Fruit fly (Drosophila melanogaster) whole organism, embryonic: ENCODE data around the gene Trim9.

Experiments used
- Aef1 ChIP-seq: fragments of 200-800 bp; sonication (Bioruptor generic); IDR thresholded peaks from 3 replicates; pipeline ENCODE4 v1.3.6; 2022; ENCODE audit warnings: missing biosample characterization, missing genetic modification characterization
- Atf3 ChIP-seq: fragments of 200-800 bp; sonication (Bioruptor generic); optimal IDR thresholded peaks from 3 replicates; lab custom pipeline; 2016; ENCODE audit warnings: missing biosample characterization, missing genetic modification characterization
- Blimp-1 ChIP-seq: fragments of 200-800 bp; sonication (Bioruptor generic); optimal IDR thresholded peaks from 3 replicates; lab custom pipeline; 2018; ENCODE audit warnings: missing biosample characterization, missing genetic modification characterization, mild to moderate bottlenecking, moderate library complexity, missing genetic modification reagents
- CG10274 ChIP-seq: fragments of 200-800 bp; sonication (Bioruptor generic); optimal IDR thresholded peaks from 3 replicates; lab custom pipeline; 2017; ENCODE audit warnings: missing biosample characterization, mild to moderate bottlenecking, missing genetic modification characterization
- CG12236 ChIP-seq: fragments of 200-800 bp; sonication (Bioruptor generic); optimal IDR thresholded peaks from 2 replicates; lab custom pipeline; 2016; ENCODE audit warnings: missing biosample characterization, missing genetic modification characterization
- CG1233 ChIP-seq: fragments of 200-800 bp; sonication (Bioruptor generic); optimal IDR thresholded peaks from 4 replicates; lab custom pipeline; 2018; ENCODE audit warnings: missing biosample characterization, mild to moderate bottlenecking, missing genetic modification characterization
- CG12942 ChIP-seq: fragments of 200-800 bp; sonication (Bioruptor generic); optimal IDR thresholded peaks from 3 replicates; lab custom pipeline; 2016; ENCODE audit warnings: missing biosample characterization, missing genetic modification characterization
- CG13296 ChIP-seq: fragments of 200-800 bp; sonication (Bioruptor generic); optimal IDR thresholded peaks from 3 replicates; lab custom pipeline; 2018; ENCODE audit warnings: missing biosample characterization, mild to moderate bottlenecking, missing genetic modification characterization
- CG17186 ChIP-seq: fragments of 200-800 bp; sonication (Bioruptor generic); optimal IDR thresholded peaks from 3 replicates; lab custom pipeline; 2017; ENCODE audit warnings: missing biosample characterization, missing genetic modification reagents, missing genetic modification characterization
- CG1792 ChIP-seq: fragments of 200-800 bp; sonication (Bioruptor generic); optimal IDR thresholded peaks from 2 replicates; lab custom pipeline; 2016; ENCODE audit warnings: missing biosample characterization, missing genetic modification characterization
- CG31224 ChIP-seq: fragments of 200-800 bp; sonication (Bioruptor generic); IDR thresholded peaks from 2 replicates; pipeline ENCODE4 v1.3.6; 2022; ENCODE audit warnings: missing biosample characterization, missing genetic modification characterization
- CG31441 ChIP-seq: fragments of 200-800 bp; sonication (Bioruptor generic); IDR thresholded peaks from 2 replicates; pipeline ENCODE4 v1.3.6; 2022; ENCODE audit warnings: missing biosample characterization, missing genetic modification characterization
- CG33213 ChIP-seq: fragments of 200-800 bp; sonication (Bioruptor generic); optimal IDR thresholded peaks from 3 replicates; lab custom pipeline; 2016; ENCODE audit warnings: missing biosample characterization, missing genetic modification characterization
- CG3407 ChIP-seq: fragments of 200-800 bp; sonication (Bioruptor generic); optimal IDR thresholded peaks from 2 replicates; lab custom pipeline; 2018; ENCODE audit warnings: missing biosample characterization, mild to moderate bottlenecking, missing genetic modification characterization
- CG43689 ChIP-seq: fragments of 200-800 bp; sonication (Bioruptor generic); IDR thresholded peaks from 2 replicates; pipeline ENCODE4 v1.3.6; 2022; ENCODE audit warnings: missing biosample characterization, missing genetic modification characterization
- CG4424 ChIP-seq: fragments of 200-800 bp; sonication (Bioruptor generic); optimal IDR thresholded peaks from 3 replicates; lab custom pipeline; 2016; ENCODE audit warnings: missing biosample characterization, missing genetic modification characterization
- CG6765 ChIP-seq: fragments of 200-800 bp; sonication (Bioruptor generic); optimal IDR thresholded peaks from 3 replicates; lab custom pipeline; 2017; ENCODE audit warnings: missing biosample characterization, mild to moderate bottlenecking, missing genetic modification characterization
- CG7786 ChIP-seq: fragments of 200-800 bp; sonication (Bioruptor generic); optimal IDR thresholded peaks from 2 replicates; lab custom pipeline; 2016; ENCODE audit warnings: missing biosample characterization, missing genetic modification characterization
- CG7928 ChIP-seq: fragments of 200-800 bp; sonication (Bioruptor generic); optimal IDR thresholded peaks from 2 replicates; lab custom pipeline; 2017; ENCODE audit warnings: missing biosample characterization, mild to moderate bottlenecking, missing genetic modification characterization
- CG9437 ChIP-seq: fragments of 200-800 bp; sonication (Bioruptor generic); optimal IDR thresholded peaks from 2 replicates; lab custom pipeline; 2018; ENCODE audit warnings: missing biosample characterization, mild to moderate bottlenecking, missing genetic modification characterization
- CoRest ChIP-seq: fragments of 200-800 bp; sonication (Bioruptor generic); optimal IDR thresholded peaks from 3 replicates; lab custom pipeline; 2018; ENCODE audit warnings: missing biosample characterization, mild to moderate bottlenecking, missing genetic modification characterization, moderate library complexity
- Dll ChIP-seq: fragments of 200-800 bp; sonication (Bioruptor generic); IDR thresholded peaks from 4 replicates; pipeline ENCODE4 v1.3.6; 2022; ENCODE audit warnings: missing biosample characterization, missing genetic modification characterization; ENCODE audit not compliant: partially characterized antibody
- Fer3 ChIP-seq: fragments of 200-800 bp; sonication (Bioruptor generic); optimal IDR thresholded peaks from 2 replicates; lab custom pipeline; 2018; ENCODE audit warnings: missing biosample characterization, mild to moderate bottlenecking, missing genetic modification characterization, moderate library complexity
- Hsf ChIP-seq: fragments of 200-800 bp; sonication (Bioruptor generic); optimal IDR thresholded peaks from 3 replicates; lab custom pipeline; 2016; ENCODE audit warnings: missing biosample characterization, missing genetic modification characterization
- Jarid2 ChIP-seq: fragments of 200-800 bp; sonication (Bioruptor generic); optimal IDR thresholded peaks from 3 replicates; lab custom pipeline; 2017; ENCODE audit warnings: mild to moderate bottlenecking, missing biosample characterization, missing genetic modification reagents, missing genetic modification characterization
- Lim3 ChIP-seq: fragments of 200-800 bp; sonication (Bioruptor generic); IDR thresholded peaks from 2 replicates; pipeline ENCODE4 v1.3.6; 2022; ENCODE audit warnings: missing biosample characterization, missing genetic modification characterization
- MBD-R2 ChIP-seq: fragments of 200-800 bp; sonication (Bioruptor generic); IDR thresholded peaks from 2 replicates; pipeline ENCODE4 v1.3.6; 2022; ENCODE audit warnings: missing biosample characterization, missing genetic modification characterization
- Max ChIP-seq: fragments of 200-800 bp; sonication (Bioruptor generic); optimal IDR thresholded peaks from 2 replicates; lab custom pipeline; 2016; ENCODE audit warnings: missing biosample characterization, mild to moderate bottlenecking, missing genetic modification characterization
- NFAT ChIP-seq: fragments of 200-800 bp; sonication (Bioruptor generic); IDR thresholded peaks from 2 replicates; pipeline ENCODE4 v1.3.6; 2022; ENCODE audit warnings: missing biosample characterization, missing genetic modification characterization
- Pdp1 ChIP-seq, 2 experiments: fragments of 200-800 bp; sonication (Bioruptor generic); optimal IDR thresholded peaks; 3 replicates each; lab custom pipeline; 2016; ENCODE audit warnings: missing biosample characterization in 2 of 2, missing genetic modification characterization in 2 of 2, mild to moderate bottlenecking in 1 of 2, moderate library complexity in 1 of 2
- Poxn ChIP-seq: fragments of 200-800 bp; sonication (Bioruptor generic); IDR thresholded peaks from 2 replicates; pipeline ENCODE4 v1.3.6; 2022; ENCODE audit warnings: missing biosample characterization, missing genetic modification characterization
- Rx ChIP-seq: fragments of 200-800 bp; sonication (Bioruptor generic); IDR thresholded peaks from 2 replicates; pipeline ENCODE4 v1.3.6; 2022; ENCODE audit warnings: missing biosample characterization, missing genetic modification characterization
- Usf ChIP-seq: fragments of 200-800 bp; sonication (Bioruptor generic); optimal IDR thresholded peaks from 2 replicates; lab custom pipeline; 2017; ENCODE audit warnings: missing genotype, missing biosample characterization, missing genetic modification characterization
- al ChIP-seq: fragments of 200-800 bp; sonication (Bioruptor generic); IDR thresholded peaks from 2 replicates; pipeline ENCODE4 v1.3.6; 2022; ENCODE audit warnings: missing biosample characterization, missing genetic modification characterization
- aop ChIP-seq: fragments of 200-800 bp; sonication (Bioruptor generic); IDR thresholded peaks from 2 replicates; pipeline ENCODE4 v1.3.6; 2022; ENCODE audit warnings: missing biosample characterization, missing genetic modification characterization
- ase ChIP-seq: fragments of 200-800 bp; sonication (Bioruptor generic); IDR thresholded peaks from 3 replicates; pipeline ENCODE4 v1.3.6; 2022; ENCODE audit warnings: missing biosample characterization, missing genetic modification characterization
- ash1 ChIP-seq: fragments of 200-800 bp; sonication (Bioruptor generic); optimal IDR thresholded peaks from 2 replicates; lab custom pipeline; 2018; ENCODE audit warnings: missing biosample characterization, mild to moderate bottlenecking, missing genetic modification characterization
- bowl ChIP-seq: fragments of 200-800 bp; sonication (Bioruptor generic); IDR thresholded peaks from 2 replicates; pipeline ENCODE4 v1.3.6; 2022; ENCODE audit warnings: missing biosample characterization, missing genetic modification characterization
- dan ChIP-seq: fragments of 200-800 bp; sonication (Bioruptor generic); IDR thresholded peaks from 2 replicates; pipeline ENCODE4 v1.3.6; 2022; ENCODE audit warnings: missing biosample characterization, missing genetic modification characterization
- emc ChIP-seq: fragments of 200-800 bp; sonication (Bioruptor generic); optimal IDR thresholded peaks from 2 replicates; lab custom pipeline; 2016; ENCODE audit warnings: missing biosample characterization, missing genetic modification characterization
- fu2 ChIP-seq: fragments of 200-800 bp; sonication (Bioruptor generic); optimal IDR thresholded peaks from 2 replicates; lab custom pipeline; 2016; ENCODE audit warnings: missing biosample characterization, missing genetic modification characterization
- hb ChIP-seq: fragments of 200-800 bp; sonication (Bioruptor generic); IDR thresholded peaks from 3 replicates; pipeline ENCODE4 v1.3.6; 2022; ENCODE audit warnings: missing biosample characterization, missing genetic modification characterization; ENCODE audit not compliant: partially characterized antibody
- insv ChIP-seq, 2 experiments: fragments of 200-800 bp; sonication (Bioruptor generic); optimal IDR thresholded peaks; 3 replicates each; lab custom pipeline; 2016 to 2018; ENCODE audit warnings: missing biosample characterization in 2 of 2, missing genetic modification characterization in 2 of 2
- mirr ChIP-seq: fragments of 200-800 bp; sonication (Bioruptor generic); optimal IDR thresholded peaks from 3 replicates; lab custom pipeline; 2018; ENCODE audit warnings: missing biosample characterization, mild to moderate bottlenecking, missing genetic modification characterization
- nerfin-2 ChIP-seq: fragments of 200-800 bp; sonication (Bioruptor generic); IDR thresholded peaks from 2 replicates; pipeline ENCODE4 v1.3.6; 2022; ENCODE audit warnings: missing biosample characterization, missing genetic modification characterization; ENCODE audit not compliant: partially characterized antibody
- nom ChIP-seq: fragments of 200-800 bp; sonication (Bioruptor generic); optimal IDR thresholded peaks from 2 replicates; lab custom pipeline; 2017; ENCODE audit warnings: missing biosample characterization, missing genetic modification characterization, mild to moderate bottlenecking, moderate library complexity, missing genetic modification reagents
- pfk ChIP-seq: fragments of 200-800 bp; sonication (Bioruptor generic); optimal IDR thresholded peaks from 2 replicates; lab custom pipeline; 2018; ENCODE audit warnings: missing biosample characterization, mild to moderate bottlenecking, missing genetic modification characterization, moderate library complexity
- rib ChIP-seq: fragments of 200-800 bp; sonication (Bioruptor generic); IDR thresholded peaks from 2 replicates; pipeline ENCODE4 v1.3.6; 2022; ENCODE audit warnings: missing biosample characterization, missing genetic modification characterization
- salm ChIP-seq: fragments of 200-800 bp; sonication (Bioruptor generic); optimal IDR thresholded peaks from 2 replicates; lab custom pipeline; 2018; ENCODE audit warnings: missing biosample characterization, mild to moderate bottlenecking, missing genetic modification characterization
- tgo ChIP-seq: fragments of 200-800 bp; sonication (Bioruptor generic); IDR thresholded peaks from 3 replicates; pipeline ENCODE4 v1.3.6; 2022; ENCODE audit warnings: missing biosample characterization, missing genetic modification characterization

The Trim9 gene

dm6 chr2L:10522174-10522893 is 22.3 kb upstream of the Trim9 start (continued):
- TF ChIP-seq CG1233 (GFP tag; lab: Kevin White, UChicago), result peak; percentile 55
- no peak for TF ChIP-seq Dll (GFP tag; lab: Robert Waterston, UW)
- TF ChIP-seq salm, result peak; percentile 17
- peak; percentile 46; the same call in 1 of the 2 replicates for TF ChIP-seq CG31224 (GFP tag; lab: Robert Waterston, UW)
- TF ChIP-seq CG6765 (GFP tag; lab: Kevin White, UChicago), result no peak
- peak; percentile 38 for TF ChIP-seq Fer3 (tag; lab: Kevin White, UChicago)
- no peak for TF ChIP-seq Lim3
- TF ChIP-seq CG12942 (GFP tag; lab: Kevin White, UChicago), result peak; percentile 17
- no peak for TF ChIP-seq dan (GFP tag; lab: Robert Waterston, UW)
- TF ChIP-seq fu2 (GFP tag; lab: Kevin White, UChicago), result no peak
- peak; percentile 42; the same call in 1 of the 2 replicates for TF ChIP-seq NFAT (GFP tag; lab: Robert Waterston, UW)
- no peak for TF ChIP-seq CG7928 (GFP tag; lab: Kevin White, UChicago)
- TF ChIP-seq tgo (GFP tag; lab: Robert Waterston, UW), result peak; percentile 71; the same call in 2 of the 3 replicates
- TF ChIP-seq Max, result no peak
- TF ChIP-seq nom (GFP tag; lab: Kevin White, UChicago), result no peak
- no peak for TF ChIP-seq CG43689 (GFP tag; lab: Robert Waterston, UW)
- peak; percentile 60; the same call in 1 of the 3 replicates for TF ChIP-seq ase (GFP tag; lab: Robert Waterston, UW)
- no peak for TF ChIP-seq Hsf
- peak; percentile 63 for TF ChIP-seq CG9437 (GFP tag; lab: Kevin White, UChicago)
- no peak for TF ChIP-seq hb
- no peak for TF ChIP-seq MBD-R2 (GFP tag; lab: Robert Waterston, UW)
- no peak for TF ChIP-seq ash1 (GFP tag; lab: Kevin White, UChicago)
- TF ChIP-seq CG7786, result no peak
- no peak for TF ChIP-seq emc (GFP tag; lab: Kevin White, UChicago)
- TF ChIP-seq Jarid2 (GFP tag; lab: Kevin White, UChicago), result peak; percentile 33
- no peak for TF ChIP-seq CG33213 (GFP tag; lab: Kevin White, UChicago)
- no peak for TF ChIP-seq Atf3
- TF ChIP-seq Pdp1 (GFP tag; optimal IDR thresholded peaks at IDR 0.05; lab: Kevin White, UChicago), result no peak
- peak; percentile 50 for TF ChIP-seq CG13296 (GFP tag; lab: Kevin White, UChicago)
- TF ChIP-seq CG1792 (GFP tag; lab: Kevin White, UChicago), result no peak
- no peak for TF ChIP-seq bowl
- peak; percentile 41 for TF ChIP-seq Blimp-1 (GFP tag; lab: Kevin White, UChicago)
- peak; percentile 23; the same call in 1 of the 2 replicates for TF ChIP-seq Rx (GFP tag; lab: Robert Waterston, UW)
- TF ChIP-seq mirr (GFP tag; lab: Kevin White, UChicago), result no peak
- TF ChIP-seq rib (GFP tag; lab: Robert Waterston, UW), result no peak
- TF ChIP-seq CoRest (tag; lab: Kevin White, UChicago), result peak; percentile 82
- TF ChIP-seq CG4424, result peak; percentile 38
- TF ChIP-seq CG17186 (GFP tag; lab: Kevin White, UChicago), result no peak
- no peak for TF ChIP-seq Usf (GFP tag; lab: Kevin White, UChicago)
- TF ChIP-seq al, result peak; percentile 27; the same call in 1 of the 2 replicates
- TF ChIP-seq Aef1, result peak; percentile 35; the same call in 1 of the 3 replicates
- no peak for TF ChIP-seq CG12236
- TF ChIP-seq insv (GFP tag; optimal IDR thresholded peaks at IDR 0.05; lab: Kevin White, UChicago), result no peak
- no peak for TF ChIP-seq Poxn (GFP tag; lab: Robert Waterston, UW)
- TF ChIP-seq CG31441 (GFP tag; lab: Robert Waterston, UW), result peak; percentile 50; the same call in 1 of the 2 replicates
- TF ChIP-seq aop (GFP tag; lab: Robert Waterston, UW), result no peak
- TF ChIP-seq pfk (GFP tag; lab: Kevin White, UChicago), result no peak
- TF ChIP-seq CG10274 (GFP tag; lab: Kevin White, UChicago), result peak; percentile 38
- no peak for TF ChIP-seq CG3407 (GFP tag; lab: Kevin White, UChicago)
- no peak for TF ChIP-seq nerfin-2 (GFP tag; lab: Robert Waterston, UW)
